Worm (Caenorhabditis elegans) whole organism, late embryonic: Measurements from ENCODE around the gene spr-3.

ENCODE experiments used
- F13H6.1 ChIP-seq: sonication (generic microtip); optimal IDR thresholded peaks from 2 replicates; lab custom pipeline; 2016; ENCODE audit warnings: missing genetic modification characterization, missing compliant biosample characterization
- K02D7.2 ChIP-seq: sonication (generic microtip); optimal IDR thresholded peaks from 2 replicates; lab custom pipeline; 2017; ENCODE audit warnings: mild to moderate bottlenecking, missing genetic modification characterization, missing compliant biosample characterization
- K09A11.1 ChIP-seq: sonication (generic microtip); optimal IDR thresholded peaks from 2 replicates; lab custom pipeline; 2017; ENCODE audit warnings: antibody characterized with exemption, mild to moderate bottlenecking, missing genetic modification characterization, missing compliant biosample characterization; ENCODE audit not compliant: insufficient read depth
- Y22D7AL.16 ChIP-seq: sonication (generic microtip); optimal IDR thresholded peaks from 2 replicates; lab custom pipeline; 2016; ENCODE audit warnings: missing genetic modification characterization, missing compliant biosample characterization
- ahr-1 ChIP-seq: sonication (generic microtip); optimal IDR thresholded peaks from 2 replicates; lab custom pipeline; 2016; ENCODE audit warnings: missing genetic modification characterization, missing compliant biosample characterization
- ama-1 ChIP-seq: fragments of 150-350 bp; optimal IDR thresholded peaks from 2 replicates; lab custom pipeline; 2014
- ceh-14 ChIP-seq: sonication (generic microtip); optimal IDR thresholded peaks from 2 replicates; lab custom pipeline; 2016; ENCODE audit warnings: missing genotype, missing genetic modification characterization, missing compliant biosample characterization
- ceh-18 ChIP-seq: sonication (generic microtip); optimal IDR thresholded peaks from 2 replicates; lab custom pipeline; 2016; ENCODE audit warnings: missing genetic modification characterization, missing compliant biosample characterization
- ceh-19 ChIP-seq: fragments of 200-800 bp; sonication (Bioruptor generic); optimal IDR thresholded peaks from 2 replicates; lab custom pipeline; 2018; ENCODE audit warnings: mild to moderate bottlenecking, missing genetic modification characterization, missing compliant biosample characterization
- ceh-2 ChIP-seq: sonication (generic microtip); optimal IDR thresholded peaks from 2 replicates; lab custom pipeline; 2016; ENCODE audit warnings: missing genotype, missing genetic modification characterization, missing compliant biosample characterization
- ceh-24 ChIP-seq: sonication (generic microtip); optimal IDR thresholded peaks from 2 replicates; lab custom pipeline; 2016; ENCODE audit warnings: mild to moderate bottlenecking, missing genetic modification characterization, missing compliant biosample characterization
- ceh-30 ChIP-seq: fragments of 150-350 bp; optimal IDR thresholded peaks from 2 replicates; lab custom pipeline; 2014; ENCODE audit warnings: missing biosample characterization, missing genetic modification characterization
- ceh-31 ChIP-seq: sonication (generic microtip); optimal IDR thresholded peaks from 2 replicates; lab custom pipeline; 2016; ENCODE audit warnings: missing genetic modification characterization, missing compliant biosample characterization
- elt-2 ChIP-seq: sonication (generic microtip); optimal IDR thresholded peaks from 2 replicates; lab custom pipeline; 2016; ENCODE audit warnings: missing genetic modification reagents, missing genetic modification characterization, missing compliant biosample characterization
- ets-4 ChIP-seq: sonication (generic microtip); optimal IDR thresholded peaks from 2 replicates; lab custom pipeline; 2016; ENCODE audit warnings: missing genetic modification characterization, missing compliant biosample characterization
- fax-1 ChIP-seq: sonication (generic microtip); optimal IDR thresholded peaks from 2 replicates; lab custom pipeline; 2016; ENCODE audit warnings: missing genotype, missing genetic modification characterization, missing compliant biosample characterization
- fkh-10 ChIP-seq: fragments of 150-350 bp; optimal IDR thresholded peaks from 2 replicates; lab custom pipeline; 2014; ENCODE audit warnings: missing biosample characterization, missing genetic modification reagents, missing genetic modification characterization
- gmeb-2 ChIP-seq: sonication (generic microtip); optimal IDR thresholded peaks from 2 replicates; lab custom pipeline; 2016; ENCODE audit warnings: missing genetic modification characterization, inconsistent platforms, missing compliant biosample characterization
- hlh-15 ChIP-seq: sonication (generic microtip); optimal IDR thresholded peaks from 2 replicates; lab custom pipeline; 2016; ENCODE audit warnings: missing genetic modification characterization, missing compliant biosample characterization
- hlh-30 ChIP-seq: sonication (generic microtip); optimal IDR thresholded peaks from 2 replicates; lab custom pipeline; 2017; ENCODE audit warnings: antibody characterized with exemption, missing genetic modification characterization, missing compliant biosample characterization; ENCODE audit not compliant: insufficient read depth
- hlh-6 ChIP-seq: sonication (generic microtip); optimal IDR thresholded peaks from 2 replicates; lab custom pipeline; 2016; ENCODE audit warnings: missing genotype, missing genetic modification characterization, missing compliant biosample characterization
- hlh-8 ChIP-seq: sonication (generic microtip); optimal IDR thresholded peaks from 2 replicates; lab custom pipeline; 2016; ENCODE audit warnings: missing genotype, missing genetic modification characterization, missing compliant biosample characterization
- madf-2 ChIP-seq: sonication (generic microtip); optimal IDR thresholded peaks from 2 replicates; lab custom pipeline; 2017; ENCODE audit warnings: missing genetic modification characterization, missing compliant biosample characterization
- odd-2 ChIP-seq: sonication (generic microtip); optimal IDR thresholded peaks from 2 replicates; lab custom pipeline; 2017; ENCODE audit warnings: antibody characterized with exemption, mild to moderate bottlenecking, missing genetic modification characterization, missing compliant biosample characterization
- pha-2 ChIP-seq: sonication (generic microtip); optimal IDR thresholded peaks from 2 replicates; lab custom pipeline; 2017; ENCODE audit warnings: mild to moderate bottlenecking, missing genetic modification characterization, missing compliant biosample characterization
- ref-2 ChIP-seq: sonication (generic microtip); optimal IDR thresholded peaks from 2 replicates; lab custom pipeline; 2016; ENCODE audit warnings: missing genetic modification characterization, missing compliant biosample characterization
- sox-2 ChIP-seq: fragments of 200-800 bp; sonication (Bioruptor generic); IDR thresholded peaks from 2 replicates; pipeline ENCODE4 v1.3.6; 2022; ENCODE audit warnings: missing genetic modification reagents, missing genetic modification characterization, missing compliant biosample characterization
- syd-9 ChIP-seq: sonication (generic microtip); optimal IDR thresholded peaks from 2 replicates; lab custom pipeline; 2016; ENCODE audit warnings: mild to moderate bottlenecking, missing genetic modification characterization, moderate library complexity, missing compliant biosample characterization
- ttx-3 ChIP-seq: sonication (generic microtip); optimal IDR thresholded peaks from 2 replicates; lab custom pipeline; 2016; ENCODE audit warnings: missing genetic modification reagents, missing genetic modification characterization, missing compliant biosample characterization
- unc-3 ChIP-seq, 2 experiments: fragments of 200-800 bp in 1 of 2; sonication (Bioruptor generic) in 1 of 2; sonication (generic microtip) in 1 of 2; conservative IDR thresholded peaks in 1 of 2; optimal IDR thresholded peaks in 1 of 2; 2 replicates each; pipeline versions ENCODE4 v1.3.6 to Lab custom; 2016 to 2022; ENCODE audit warnings: missing compliant biosample characterization in 2 of 2, missing genetic modification characterization in 2 of 2, missing genetic modification reagents in 1 of 2
- unc-42 ChIP-seq: sonication (generic microtip); optimal IDR thresholded peaks from 2 replicates; lab custom pipeline; 2016; ENCODE audit warnings: missing genotype, missing genetic modification characterization, missing compliant biosample characterization
- unc-55 ChIP-seq: sonication (generic microtip); optimal IDR thresholded peaks from 2 replicates; lab custom pipeline; 2017; ENCODE audit warnings: missing biosample characterization, missing genetic modification reagents, missing genetic modification characterization
- zip-5 ChIP-seq: sonication (generic microtip); optimal IDR thresholded peaks from 2 replicates; lab custom pipeline; 2016; ENCODE audit warnings: missing genetic modification characterization, missing compliant biosample characterization

Gene spr-3

ce11 chrX:4478503-4478902 lies 35.4 kb upstream of the spr-3 start:
- no peak for TF ChIP-seq unc-3 (GFP tag; conservative IDR thresholded peaks at IDR 0.05; lab: Robert Waterston, UW)
- TF ChIP-seq unc-3 (tag; optimal IDR thresholded peaks at IDR 0.05; lab: Kevin White, UChicago), result no peak
- peak; percentile 57 for TF ChIP-seq elt-2 (tag; lab: Kevin White, UChicago)

ce11 chrX:4479960-4480359 lies 33.9 kb upstream of the spr-3 start:
- TF ChIP-seq unc-42 (tag; lab: Kevin White, UChicago), result no peak
- TF ChIP-seq ceh-31 (tag; lab: Kevin White, UChicago), result no peak
- TF ChIP-seq F13H6.1, result no peak
- TF ChIP-seq hlh-30 (tag; lab: Kevin White, UChicago), result no peak
- TF ChIP-seq hlh-6 (tag; lab: Kevin White, UChicago), result no peak
- TF ChIP-seq, all 69 proteins: peak for 0

ce11 chrX:4480800-4481199 lies 33.1 kb upstream of the spr-3 start:
- TF ChIP-seq unc-55 (GFP tag; lab: Kevin White, UChicago) (no peak), madf-2 (tag; lab: Kevin White, UChicago) (no peak), ceh-18 (tag; lab: Kevin White, UChicago) (no peak), K02D7.2 (no peak), elt-2 (tag; lab: Kevin White, UChicago) (peak; percentile 31), fax-1 (tag; lab: Kevin White, UChicago) (no peak), ets-4 (tag; lab: Kevin White, UChicago) (no peak), ahr-1 (tag; lab: Kevin White, UChicago) (no peak)

- TF ChIP-seq ttx-3 (tag; lab: Kevin White, UChicago) (no peak), pha-2 (tag; lab: Kevin White, UChicago) (peak; percentile 34), hlh-30 (tag; lab: Kevin White, UChicago) (no peak), hlh-8 (tag; lab: Kevin White, UChicago) (no peak)
- TF ChIP-seq, all 69 proteins: peak for 1
Measured at ce11 chrX:4484072-4484471, 29.8 kb upstream of the spr-3 start.

- no peak for TF ChIP-seq ceh-14
- TF ChIP-seq hlh-15 (tag; lab: Kevin White, UChicago), result no peak
- TF ChIP-seq unc-55 (GFP tag; lab: Kevin White, UChicago), result no peak
- no peak for TF ChIP-seq ref-2 (tag; lab: Kevin White, UChicago)
- no peak for TF ChIP-seq ahr-1 (tag; lab: Kevin White, UChicago)
- no peak for TF ChIP-seq odd-2 (tag; lab: Kevin White, UChicago)
- TF ChIP-seq ceh-19 (GFP tag; lab: Kevin White, UChicago), result no peak
- no peak for TF ChIP-seq syd-9
- TF ChIP-seq ceh-24 (tag; lab: Kevin White, UChicago), result no peak
- no peak for TF ChIP-seq Y22D7AL.16
- no peak for TF ChIP-seq ama-1 (lab: Kevin White, UChicago)
- TF ChIP-seq ceh-30 (tag; lab: Kevin White, UChicago), result no peak
- TF ChIP-seq sox-2, result no peak
- no peak for TF ChIP-seq zip-5 (tag; lab: Kevin White, UChicago)
- no peak for TF ChIP-seq K09A11.1
- TF ChIP-seq ceh-2 (tag; lab: Kevin White, UChicago), result no peak
- no peak for TF ChIP-seq fkh-10 (GFP tag; lab: Kevin White, UChicago)
- no peak for TF ChIP-seq ttx-3 (tag; lab: Kevin White, UChicago)
- TF ChIP-seq gmeb-2 (tag; lab: Kevin White, UChicago), result no peak
- TF ChIP-seq, all 69 proteins: peak for 0
Measured at ce11 chrX:4488807-4489336, 25.0 kb upstream of the spr-3 start, which contains the start of gene ncr-1. ncr-1 (minus strand) TSS chrX:4488857.
